Fruit fly (Drosophila melanogaster): ENCODE measurements around the gene CG10352.
A peak's percentile ranks its signal among the peaks of the same experiment; 100 is the strongest.

Gene CG10352

dm6 chrX:11905144-11905543 is 28.2 kb upstream of the CG10352 start, which contains the start of gene Upf1 (continued):
- no peak for TF ChIP-seq CG7745 (tag; optimal IDR thresholded peaks at IDR 0.05)
- no peak for TF ChIP-seq CG17612 (GFP tag; IDR thresholded peaks at IDR 0.05)
- TF ChIP-seq Hey (tag; optimal IDR thresholded peaks at IDR 0.05): no peak
- peak; percentile 96 for TF ChIP-seq CG3995 (GFP tag; optimal IDR thresholded peaks at IDR 0.05)
- peak; percentile 82 for TF ChIP-seq CG10267 (tag; optimal IDR thresholded peaks at IDR 0.05)
- no peak for TF ChIP-seq ac (GFP tag; optimal IDR thresholded peaks at IDR 0.05)
- TF ChIP-seq stc (GFP tag; IDR thresholded peaks at IDR 0.05): no peak
- TF ChIP-seq crol (GFP tag; IDR thresholded peaks at IDR 0.05): no peak
- no peak for TF ChIP-seq CG32772 (GFP tag; IDR thresholded peaks at IDR 0.05)
- no peak for TF ChIP-seq Doc2 (GFP tag; IDR thresholded peaks at IDR 0.05)
- no peak for TF ChIP-seq Ssrp (tag; optimal IDR thresholded peaks at IDR 0.05)
- no peak for TF ChIP-seq CG11398 (GFP tag; optimal IDR thresholded peaks at IDR 0.05)
- no peak for TF ChIP-seq CG2889 (GFP tag; IDR thresholded peaks at IDR 0.05)
- TF ChIP-seq CG15696 (tag; optimal IDR thresholded peaks at IDR 0.05): no peak
- no peak for TF ChIP-seq NfI (GFP tag; optimal IDR thresholded peaks at IDR 0.05)
- peak; percentile 17 for TF ChIP-seq phol (tag; optimal IDR thresholded peaks at IDR 0.05)
- no peak for TF ChIP-seq CG10462 (GFP tag; optimal IDR thresholded peaks at IDR 0.05)
- TF ChIP-seq PHDP (tag; optimal IDR thresholded peaks at IDR 0.05): no peak
- no peak for TF ChIP-seq rib (GFP tag; IDR thresholded peaks at IDR 0.05)
- no peak for TF ChIP-seq trh (GFP tag; optimal IDR thresholded peaks at IDR 0.05)
- no peak for TF ChIP-seq pum (GFP tag; optimal IDR thresholded peaks at IDR 0.05)
- no peak for TF ChIP-seq Hmr (GFP tag; optimal IDR thresholded peaks at IDR 0.05)
- TF ChIP-seq CG17912 (GFP tag; optimal IDR thresholded peaks at IDR 0.05): no peak
- TF ChIP-seq CG15073 (GFP tag; optimal IDR thresholded peaks at IDR 0.05): no peak
- no peak for TF ChIP-seq CG32767 (GFP tag; IDR thresholded peaks at IDR 0.05)
- TF ChIP-seq Vsx1 (GFP tag; optimal IDR thresholded peaks at IDR 0.05): no peak
- no peak for TF ChIP-seq gem (tag; optimal IDR thresholded peaks at IDR 0.05)
- no peak for TF ChIP-seq CG2712 (tag; optimal IDR thresholded peaks at IDR 0.05)
- no peak for TF ChIP-seq dysf (GFP tag; IDR thresholded peaks at IDR 0.05)
- no peak for TF ChIP-seq Camta (GFP tag; optimal IDR thresholded peaks at IDR 0.05)
- TF ChIP-seq CG17361 (GFP tag; IDR thresholded peaks at IDR 0.05): no peak
- peak; percentile 90 for TF ChIP-seq CG14860 (GFP tag; IDR thresholded peaks at IDR 0.05; ENCODE audit: partially characterized antibody)
- TF ChIP-seq Sox102F (GFP tag; optimal IDR thresholded peaks at IDR 0.05): no peak
- no peak for TF ChIP-seq tap (tag; optimal IDR thresholded peaks at IDR 0.05)
- TF ChIP-seq Blimp-1 (GFP tag; optimal IDR thresholded peaks at IDR 0.05): no peak
- TF ChIP-seq Lpt (GFP tag; optimal IDR thresholded peaks at IDR 0.05): no peak
- TF ChIP-seq pzg (GFP tag; optimal IDR thresholded peaks at IDR 0.05): peak; percentile 61
- TF ChIP-seq CG11247 (GFP tag; IDR thresholded peaks at IDR 0.05): no peak
- TF ChIP-seq CG15479 (GFP tag; optimal IDR thresholded peaks at IDR 0.05): no peak
- TF ChIP-seq CG8359 (GFP tag; optimal IDR thresholded peaks at IDR 0.05; ENCODE audit: borderline replicate concordance): no peak
- no peak for TF ChIP-seq lola (GFP tag; optimal IDR thresholded peaks at IDR 0.05)
- TF ChIP-seq Dip3 (GFP tag; optimal IDR thresholded peaks at IDR 0.05): no peak
- TF ChIP-seq D19A (tag; optimal IDR thresholded peaks at IDR 0.05): no peak
- TF ChIP-seq sug (tag; optimal IDR thresholded peaks at IDR 0.05): no peak
- no peak for TF ChIP-seq ap (GFP tag; IDR thresholded peaks at IDR 0.05)
- no peak for TF ChIP-seq CG31365 (tag; optimal IDR thresholded peaks at IDR 0.05)
- TF ChIP-seq CG7556 (GFP tag; optimal IDR thresholded peaks at IDR 0.05): no peak
- no peak for TF ChIP-seq Hr51 (GFP tag; optimal IDR thresholded peaks at IDR 0.05)
- TF ChIP-seq her (GFP tag; optimal IDR thresholded peaks at IDR 0.05): no peak
- TF ChIP-seq BEAF-32 (GFP tag; optimal IDR thresholded peaks at IDR 0.05): peak; percentile 89
- no peak for TF ChIP-seq org-1 (GFP tag; optimal IDR thresholded peaks at IDR 0.05)

All from whole organism, embryonic.